Worm (Caenorhabditis elegans): Measurements from ENCODE around the gene srg-31.

Gene srg-31

ce11 chrV:6953797-6954196 is at the start of gene srg-31:
TSS of gene srg-31 (minus strand) at chrV:6953897.
- TF ChIP-seq aptf-3 (GFP tag; IDR thresholded peaks at IDR 0.05), result no peak
- no peak for TF ChIP-seq ceh-58 (GFP tag; IDR thresholded peaks at IDR 0.05)
- no peak for TF ChIP-seq lag-1 (GFP tag; IDR thresholded peaks at IDR 0.05)
- TF ChIP-seq snpc-1.1 (tag; optimal IDR thresholded peaks at IDR 0.05; ENCODE audit: insufficient read depth), result no peak
- no peak for TF ChIP-seq ztf-26 (tag; optimal IDR thresholded peaks at IDR 0.05)
- TF ChIP-seq egrh-3 (GFP tag; IDR thresholded peaks at IDR 0.05), result no peak

- TF ChIP-seq lin-40 (tag; optimal IDR thresholded peaks at IDR 0.05), result no peak
- no peak for TF ChIP-seq lin-26 (GFP tag; IDR thresholded peaks at IDR 0.05)
- TF ChIP-seq D2030.7 (GFP tag; IDR thresholded peaks at IDR 0.05), result no peak
Observed at ce11 chrV:7000734-7001133, 47.0 kb upstream of the srg-31 start.

- no peak for TF ChIP-seq tbp1 (GFP tag; optimal IDR thresholded peaks at IDR 0.05)
- peak; percentile 37; the same call in 1 of the 2 replicates for TF ChIP-seq hmg-1.2 (GFP tag; IDR thresholded peaks at IDR 0.05)
- no peak for TF ChIP-seq cebp-1 (GFP tag; IDR thresholded peaks at IDR 0.05)
- TF ChIP-seq cebp-1 (tag; optimal IDR thresholded peaks at IDR 0.05), result peak; percentile 8
- TF ChIP-seq F39B2.1 (GFP tag; IDR thresholded peaks at IDR 0.05), result no peak
- TF ChIP-seq lag-1 (GFP tag; IDR thresholded peaks at IDR 0.05), result no peak
- no peak for TF ChIP-seq F57C9.4 (tag; optimal IDR thresholded peaks at IDR 0.05)
- no peak for TF ChIP-seq nfya-2 (GFP tag; IDR thresholded peaks at IDR 0.05)
- peak; percentile 55 for TF ChIP-seq nhr-80 (tag; optimal IDR thresholded peaks at IDR 0.05)
- peak; percentile 72 for TF ChIP-seq pha-4 (tag; optimal IDR thresholded peaks at IDR 0.05)
- TF ChIP-seq rec-8 (tag; optimal IDR thresholded peaks at IDR 0.05), result no peak
- no peak for TF ChIP-seq lin-40 (tag; optimal IDR thresholded peaks at IDR 0.05)
- TF ChIP-seq attf-3 (GFP tag; conservative IDR thresholded peaks at IDR 0.05), result no peak
Observed at ce11 chrV:6998303-6998884, 44.7 kb upstream of the srg-31 start, which contains the start of gene nhr-42. TSS of gene nhr-42 (plus strand) at chrV:6998819.

- TF ChIP-seq unc-130 (GFP tag; optimal IDR thresholded peaks at IDR 0.05) (no peak), bed-2 (GFP tag; IDR thresholded peaks at IDR 0.05) (no peak), nhr-80 (tag; optimal IDR thresholded peaks at IDR 0.05) (peak; percentile 3)
Observed at ce11 chrV:6997041-6997552, 43.4 kb upstream of the srg-31 start, which contains the start of gene nhr-107. TSS of gene nhr-107 (minus strand) at chrV:6997091.

- TF ChIP-seq madf-6 (GFP tag; IDR thresholded peaks at IDR 0.05), result no peak
- TF ChIP-seq sptf-2 (GFP tag; optimal IDR thresholded peaks at IDR 0.05), result no peak
- TF ChIP-seq ztf-26 (tag; optimal IDR thresholded peaks at IDR 0.05), result peak; percentile 52
- no peak for TF ChIP-seq aptf-2 (GFP tag; conservative IDR thresholded peaks at IDR 0.05)
- no peak for TF ChIP-seq rcor-1 (GFP tag; IDR thresholded peaks at IDR 0.05)
- TF ChIP-seq ztf-18 (tag; optimal IDR thresholded peaks at IDR 0.05), result no peak
- TF ChIP-seq lin-40 (tag; optimal IDR thresholded peaks at IDR 0.05), result peak; percentile 68
- no peak for TF ChIP-seq F49E8.2 (tag; optimal IDR thresholded peaks at IDR 0.05; ENCODE audit: insufficient read depth)
- peak; percentile 58 for TF ChIP-seq atf-7 (tag; optimal IDR thresholded peaks at IDR 0.05)
- no peak for TF ChIP-seq Y56A3A.18 (GFP tag; IDR thresholded peaks at IDR 0.05)
- TF ChIP-seq snpc-4 (GFP tag; optimal IDR thresholded peaks at IDR 0.05), result no peak
- TF ChIP-seq snpc-4 (tag; optimal IDR thresholded peaks at IDR 0.05), result no peak
- no peak for TF ChIP-seq bed-2 (GFP tag; IDR thresholded peaks at IDR 0.05)
- TF ChIP-seq die-1 (tag; optimal IDR thresholded peaks at IDR 0.05), result peak; percentile 8
- peak; percentile 66 for TF ChIP-seq nhr-80 (tag; optimal IDR thresholded peaks at IDR 0.05)
- TF ChIP-seq nfya-2 (GFP tag; IDR thresholded peaks at IDR 0.05), result no peak
- TF ChIP-seq nhr-27 (tag; optimal IDR thresholded peaks at IDR 0.05), result no peak
- peak; percentile 44; the same call in 1 of the 2 replicates for TF ChIP-seq hmg-1.2 (GFP tag; IDR thresholded peaks at IDR 0.05)
- TF ChIP-seq nfyb-1 (GFP tag; IDR thresholded peaks at IDR 0.05), result 0 out of 2 replicates have a peak, but pooled peaks have one; percentile 46
- no peak for TF ChIP-seq lin-54 (GFP tag; optimal IDR thresholded peaks at IDR 0.05)
- TF ChIP-seq C06A6.2 (GFP tag; conservative IDR thresholded peaks at IDR 0.05), result no peak; the same call in 1 of the 2 replicates
- TF ChIP-seq pbrm-1 (GFP tag; IDR thresholded peaks at IDR 0.05), result no peak
- TF ChIP-seq cebp-1 (GFP tag; IDR thresholded peaks at IDR 0.05), result no peak
- TF ChIP-seq cebp-1 (tag; optimal IDR thresholded peaks at IDR 0.05), result peak; percentile 41
- TF ChIP-seq somi-1 (GFP tag; optimal IDR thresholded peaks at IDR 0.05), result peak; percentile 69
- no peak for TF ChIP-seq egl-18 (GFP tag; IDR thresholded peaks at IDR 0.05)
Observed at ce11 chrV:6993999-6994398, 40.3 kb upstream of the srg-31 start.

All from whole organism, young adult.